Fruit fly (Drosophila melanogaster) whole organism, embryonic: ENCODE measurements around the gene CG5107.
A peak's percentile ranks its signal among the peaks of the same experiment; 100 is the strongest.

ENCODE experiments used
- Ada2b ChIP-seq: fragments of 200-800 bp; sonication (Bioruptor generic); IDR thresholded peaks from 2 replicates; pipeline ENCODE4 v1.3.6; 2022; ENCODE audit warnings: missing biosample characterization, missing genetic modification characterization
- Aef1 ChIP-seq: fragments of 200-800 bp; sonication (Bioruptor generic); IDR thresholded peaks from 3 replicates; pipeline ENCODE4 v1.3.6; 2022; ENCODE audit warnings: missing biosample characterization, missing genetic modification characterization
- Asciz ChIP-seq: fragments of 200-800 bp; sonication (Bioruptor generic); optimal IDR thresholded peaks from 2 replicates; lab custom pipeline; 2017; ENCODE audit warnings: missing biosample characterization, mild to moderate bottlenecking, missing genetic modification characterization, missing genetic modification reagents
- B-H1 ChIP-seq: fragments of 200-800 bp; sonication (Bioruptor generic); IDR thresholded peaks from 3 replicates; pipeline ENCODE4 v1.3.6; 2022; ENCODE audit warnings: missing biosample characterization, missing genetic modification characterization
- Blimp-1 ChIP-seq: fragments of 200-800 bp; sonication (Bioruptor generic); optimal IDR thresholded peaks from 3 replicates; lab custom pipeline; 2018; ENCODE audit warnings: missing biosample characterization, missing genetic modification characterization, mild to moderate bottlenecking, moderate library complexity, missing genetic modification reagents
- CG10209 ChIP-seq: fragments of 200-800 bp; sonication (Bioruptor generic); optimal IDR thresholded peaks from 3 replicates; lab custom pipeline; 2017; ENCODE audit warnings: missing biosample characterization, mild to moderate bottlenecking, missing genetic modification characterization, missing genetic modification reagents
- CG10274 ChIP-seq: fragments of 200-800 bp; sonication (Bioruptor generic); optimal IDR thresholded peaks from 3 replicates; lab custom pipeline; 2017; ENCODE audit warnings: missing biosample characterization, mild to moderate bottlenecking, missing genetic modification characterization
- CG10321 ChIP-seq: fragments of 200-800 bp; sonication (Bioruptor generic); IDR thresholded peaks from 2 replicates; pipeline ENCODE4 v1.3.6; 2022; ENCODE audit warnings: missing biosample characterization, missing genetic modification characterization
- CG10979 ChIP-seq: fragments of 200-800 bp; sonication (Bioruptor generic); optimal IDR thresholded peaks from 2 replicates; lab custom pipeline; 2018; ENCODE audit warnings: missing biosample characterization, mild to moderate bottlenecking, missing genetic modification characterization, moderate library complexity
- CG11560 ChIP-seq: fragments of 200-800 bp; sonication (Bioruptor generic); IDR thresholded peaks from 3 replicates; pipeline ENCODE4 v1.3.6; 2022; ENCODE audit warnings: missing biosample characterization, missing genetic modification characterization
- CG11695 ChIP-seq: fragments of 200-800 bp; sonication (Bioruptor generic); IDR thresholded peaks from 3 replicates; pipeline ENCODE4 v1.3.6; 2022; ENCODE audit warnings: missing biosample characterization, missing genetic modification characterization
- CG12659 ChIP-seq: fragments of 200-800 bp; sonication (Bioruptor generic); optimal IDR thresholded peaks from 3 replicates; lab custom pipeline; 2017; ENCODE audit warnings: mild to moderate bottlenecking, missing biosample characterization, missing genetic modification reagents, missing genetic modification characterization
- CG13296 ChIP-seq: fragments of 200-800 bp; sonication (Bioruptor generic); optimal IDR thresholded peaks from 3 replicates; lab custom pipeline; 2018; ENCODE audit warnings: missing biosample characterization, mild to moderate bottlenecking, missing genetic modification characterization
- CG13424 ChIP-seq: fragments of 200-800 bp; sonication (Bioruptor generic); optimal IDR thresholded peaks from 2 replicates; lab custom pipeline; 2019; ENCODE audit warnings: missing biosample characterization, mild to moderate bottlenecking, missing genetic modification characterization, moderate library complexity
- CG14014 ChIP-seq: fragments of 200-800 bp; sonication (Bioruptor generic); IDR thresholded peaks from 2 replicates; pipeline ENCODE4 v1.3.6; 2022; ENCODE audit warnings: missing biosample characterization, missing genetic modification characterization
- CG17568 ChIP-seq: fragments of 200-800 bp; sonication (Bioruptor generic); optimal IDR thresholded peaks from 2 replicates; lab custom pipeline; 2018; ENCODE audit warnings: missing biosample characterization, mild to moderate bottlenecking, missing genetic modification characterization, moderate library complexity
- CG30403 ChIP-seq: fragments of 200-800 bp; sonication (Bioruptor generic); optimal IDR thresholded peaks from 3 replicates; lab custom pipeline; 2016; ENCODE audit warnings: missing biosample characterization, missing genetic modification characterization
- CG3065 ChIP-seq: fragments of 200-800 bp; sonication (Bioruptor generic); optimal IDR thresholded peaks from 2 replicates; lab custom pipeline; 2016; ENCODE audit warnings: missing biosample characterization, missing genetic modification characterization
- CG32532 ChIP-seq: fragments of 200-800 bp; sonication (Bioruptor generic); IDR thresholded peaks from 2 replicates; pipeline ENCODE4 v1.3.6; 2022; ENCODE audit warnings: missing biosample characterization, missing genetic modification characterization
- CG33213 ChIP-seq: fragments of 200-800 bp; sonication (Bioruptor generic); optimal IDR thresholded peaks from 3 replicates; lab custom pipeline; 2016; ENCODE audit warnings: missing biosample characterization, missing genetic modification characterization
- CG6654 ChIP-seq: fragments of 200-800 bp; sonication (Bioruptor generic); optimal IDR thresholded peaks from 2 replicates; lab custom pipeline; 2017; ENCODE audit warnings: missing biosample characterization, mild to moderate bottlenecking, missing genetic modification characterization
- CG6683 ChIP-seq: fragments of 200-800 bp; sonication (Bioruptor generic); optimal IDR thresholded peaks from 2 replicates; lab custom pipeline; 2017; ENCODE audit warnings: missing biosample characterization, mild to moderate bottlenecking, missing genetic modification characterization, missing genetic modification reagents
- CG6813 ChIP-seq: fragments of 200-800 bp; sonication (Bioruptor generic); optimal IDR thresholded peaks from 2 replicates; lab custom pipeline; 2017; ENCODE audit warnings: missing biosample characterization, missing genetic modification characterization, mild to moderate bottlenecking, moderate library complexity, missing genetic modification reagents
- CG9727 ChIP-seq: fragments of 200-800 bp; sonication (Bioruptor generic); optimal IDR thresholded peaks from 3 replicates; lab custom pipeline; 2017; ENCODE audit warnings: missing biosample characterization, mild to moderate bottlenecking, missing genetic modification characterization
- Dek ChIP-seq: fragments of 200-800 bp; sonication (Bioruptor generic); optimal IDR thresholded peaks from 3 replicates; lab custom pipeline; 2019; ENCODE audit warnings: missing biosample characterization, mild to moderate bottlenecking, missing genetic modification characterization, moderate library complexity
- Drgx ChIP-seq: fragments of 200-800 bp; sonication (Bioruptor generic); IDR thresholded peaks from 2 replicates; pipeline ENCODE4 v1.3.6; 2022; ENCODE audit warnings: missing biosample characterization, missing genetic modification characterization
- E2f2 ChIP-seq: fragments of 200-800 bp; sonication (Bioruptor generic); IDR thresholded peaks from 2 replicates; pipeline ENCODE4 v1.3.6; 2022; ENCODE audit warnings: missing biosample characterization, missing genetic modification characterization
- MBD-R2 ChIP-seq: fragments of 200-800 bp; sonication (Bioruptor generic); IDR thresholded peaks from 2 replicates; pipeline ENCODE4 v1.3.6; 2022; ENCODE audit warnings: missing biosample characterization, missing genetic modification characterization
- Meics ChIP-seq: fragments of 200-800 bp; sonication (Bioruptor generic); optimal IDR thresholded peaks from 2 replicates; lab custom pipeline; 2017; ENCODE audit warnings: missing biosample characterization, mild to moderate bottlenecking, missing genetic modification characterization
- Oli ChIP-seq: fragments of 200-800 bp; sonication (Bioruptor generic); optimal IDR thresholded peaks from 2 replicates; lab custom pipeline; 2018; ENCODE audit warnings: missing biosample characterization, mild to moderate bottlenecking, missing genetic modification characterization, moderate library complexity
- Sox100B ChIP-seq: fragments of 200-800 bp; sonication (Bioruptor generic); optimal IDR thresholded peaks from 3 replicates; lab custom pipeline; 2018; ENCODE audit warnings: missing biosample characterization, mild to moderate bottlenecking, missing genetic modification characterization
- Sox102F ChIP-seq: fragments of 200-800 bp; sonication (Bioruptor generic); optimal IDR thresholded peaks from 2 replicates; lab custom pipeline; 2018; ENCODE audit warnings: missing biosample characterization, mild to moderate bottlenecking, missing genetic modification characterization, moderate library complexity
- Stat92E ChIP-seq, 3 experiments: fragments of >200 bp in 2 of 3; fragments of 200-800 bp in 1 of 3; sonication (Bioruptor generic) in 1 of 3; optimal IDR thresholded peaks; 2 replicates each; lab custom pipeline; 2017 to 2019; ENCODE audit warnings: missing biosample characterization in 3 of 3, missing genetic modification characterization in 3 of 3, mild to moderate bottlenecking in 1 of 3, moderate library complexity in 1 of 3
- abd-A ChIP-seq: fragments of 200-800 bp; sonication (Bioruptor generic); optimal IDR thresholded peaks from 3 replicates; lab custom pipeline; 2019; ENCODE audit warnings: missing biosample characterization, mild to moderate bottlenecking, missing genetic modification characterization, moderate library complexity
- chm ChIP-seq: fragments of 200-800 bp; sonication (Bioruptor generic); IDR thresholded peaks from 2 replicates; pipeline ENCODE4 v1.3.6; 2022; ENCODE audit warnings: missing biosample characterization, missing genetic modification characterization
- cwo ChIP-seq: fragments of 200-800 bp; sonication (Bioruptor generic); optimal IDR thresholded peaks from 3 replicates; lab custom pipeline; 2017; ENCODE audit warnings: missing biosample characterization, missing genetic modification characterization, mild to moderate bottlenecking, moderate library complexity, missing genetic modification reagents
- gem ChIP-seq: fragments of 200-800 bp; sonication (Bioruptor generic); optimal IDR thresholded peaks from 2 replicates; lab custom pipeline; 2019; ENCODE audit warnings: missing biosample characterization, mild to moderate bottlenecking, missing genetic modification characterization, moderate library complexity
- grn ChIP-seq: fragments of 200-800 bp; sonication (Bioruptor generic); optimal IDR thresholded peaks from 3 replicates; lab custom pipeline; 2017; ENCODE audit warnings: missing biosample characterization, missing genetic modification characterization
- gsb ChIP-seq: fragments of 200-800 bp; sonication (Bioruptor generic); IDR thresholded peaks from 2 replicates; pipeline ENCODE4 v1.3.6; 2022; ENCODE audit warnings: missing biosample characterization, missing genetic modification characterization
- kay ChIP-seq: fragments of 200-800 bp; sonication (Bioruptor generic); optimal IDR thresholded peaks from 2 replicates; lab custom pipeline; 2016; ENCODE audit warnings: missing biosample characterization, missing genetic modification characterization
- ken ChIP-seq: fragments of 200-800 bp; sonication (Bioruptor generic); IDR thresholded peaks from 3 replicates; pipeline ENCODE4 v1.3.6; 2022; ENCODE audit warnings: missing biosample characterization, missing genetic modification characterization
- mam ChIP-seq: fragments of 200-800 bp; sonication (Bioruptor generic); optimal IDR thresholded peaks from 3 replicates; lab custom pipeline; 2016; ENCODE audit warnings: missing biosample characterization, missing genetic modification characterization
- nmo ChIP-seq: fragments of 200-800 bp; sonication (Bioruptor generic); optimal IDR thresholded peaks from 2 replicates; lab custom pipeline; 2018; ENCODE audit warnings: missing biosample characterization, mild to moderate bottlenecking, missing genetic modification characterization, moderate library complexity
- oc ChIP-seq: fragments of 200-800 bp; sonication (Bioruptor generic); optimal IDR thresholded peaks from 2 replicates; lab custom pipeline; 2018; ENCODE audit warnings: missing biosample characterization, mild to moderate bottlenecking, missing genetic modification characterization, moderate library complexity
- ranshi ChIP-seq: fragments of 200-800 bp; sonication (Bioruptor generic); IDR thresholded peaks from 2 replicates; pipeline ENCODE4 v1.3.6; 2022; ENCODE audit warnings: missing biosample characterization, missing genetic modification characterization
- seq ChIP-seq: fragments of 200-800 bp; sonication (Bioruptor generic); IDR thresholded peaks from 2 replicates; pipeline ENCODE4 v1.3.6; 2022; ENCODE audit warnings: missing biosample characterization, missing genetic modification characterization
- tx ChIP-seq: fragments of 200-800 bp; sonication (Bioruptor generic); optimal IDR thresholded peaks from 2 replicates; lab custom pipeline; 2016; ENCODE audit warnings: missing biosample characterization, missing genetic modification characterization
- wdn ChIP-seq: fragments of 200-800 bp; sonication (Bioruptor generic); IDR thresholded peaks from 2 replicates; pipeline ENCODE4 v1.3.6; 2022; ENCODE audit warnings: missing biosample characterization, missing genetic modification characterization

CG5107 gene

DNA sequence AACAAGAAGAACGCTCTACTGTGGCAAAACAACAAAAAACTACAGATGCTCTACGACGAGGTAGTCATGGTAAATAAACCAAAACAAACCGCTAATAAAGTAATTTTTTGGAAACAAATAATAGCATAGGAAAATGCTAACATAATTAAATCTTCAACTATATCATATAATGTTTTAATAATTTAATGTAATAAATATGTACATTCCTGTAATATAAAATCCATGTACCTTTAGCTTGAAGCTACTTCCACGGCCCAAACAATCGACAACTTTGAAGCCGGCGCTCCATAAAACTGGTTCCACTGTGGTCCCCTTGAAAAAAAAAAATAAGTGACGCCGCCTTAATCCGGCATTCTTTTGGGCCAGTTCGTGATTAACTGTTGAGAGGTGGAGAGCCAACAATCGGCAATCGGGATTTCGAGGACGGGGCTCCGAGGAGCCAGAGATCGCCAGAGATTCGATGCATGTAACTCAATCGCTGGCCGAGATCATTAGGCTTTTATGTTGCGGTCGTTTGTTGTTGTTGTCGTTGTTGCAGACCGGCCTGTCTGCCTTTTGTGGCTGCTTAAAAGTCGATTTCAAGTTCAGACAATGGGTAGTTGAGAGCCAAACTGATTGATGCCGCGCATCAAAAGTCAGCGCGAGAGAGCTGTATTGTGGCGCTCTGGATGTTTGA, 42.2 kb upstream of the CG5107 start (continued):
- peak; percentile 27 for TF ChIP-seq CG6813 (GFP tag; lab: Kevin White, UChicago)
- TF ChIP-seq tx: no peak
- TF ChIP-seq ranshi (GFP tag; lab: Robert Waterston, UW): 0 out of 2 replicates have a peak, but pooled peaks have one; percentile 19
- peak; percentile 28 for TF ChIP-seq CG10274
- peak; percentile 30 for TF ChIP-seq CG10979 (tag; lab: Kevin White, UChicago)
- TF ChIP-seq Dek: peak; percentile 39
- peak; percentile 75 for TF ChIP-seq grn (GFP tag; lab: Kevin White, UChicago)
- TF ChIP-seq Aef1 (GFP tag; lab: Robert Waterston, UW): peak; percentile 51
- TF ChIP-seq CG6683: no peak
- TF ChIP-seq CG11695: peak; percentile 54; the same call in 1 of the 3 replicates
- TF ChIP-seq Stat92E (GFP tag; optimal IDR thresholded peaks at IDR 0.05; lab: Kevin White, UChicago): no peak
- peak; percentile 18 for TF ChIP-seq CG9727 (GFP tag; lab: Kevin White, UChicago)
- TF ChIP-seq Oli (tag; lab: Kevin White, UChicago): peak; percentile 20
- peak; percentile 10 for TF ChIP-seq abd-A (tag; lab: Kevin White, UChicago)
- 0 out of 2 replicates have a peak, but pooled peaks have one; percentile 7 for TF ChIP-seq CG10321
- TF ChIP-seq MBD-R2 (GFP tag; lab: Robert Waterston, UW): peak; percentile 38; the same call in 1 of the 2 replicates
- peak; percentile 83 for TF ChIP-seq CG32532 (GFP tag; lab: Robert Waterston, UW)
- peak; percentile 44; the same call in 1 of the 2 replicates for TF ChIP-seq wdn (GFP tag; lab: Robert Waterston, UW)
- peak; percentile 4 for TF ChIP-seq mam (GFP tag; lab: Kevin White, UChicago)
- peak; percentile 35 for TF ChIP-seq oc (tag; lab: Kevin White, UChicago)
- TF ChIP-seq nmo (GFP tag; lab: Kevin White, UChicago): peak; percentile 31
- peak; percentile 29; the same call in 1 of the 3 replicates for TF ChIP-seq B-H1
- peak; percentile 38 for TF ChIP-seq CG10209 (GFP tag; lab: Kevin White, UChicago)
- TF ChIP-seq CG33213 (GFP tag; lab: Kevin White, UChicago): no peak
- peak; percentile 90 for TF ChIP-seq Drgx
- TF ChIP-seq CG6654 (GFP tag; lab: Kevin White, UChicago): no peak
- no peak for TF ChIP-seq kay (GFP tag; lab: Kevin White, UChicago)
- TF ChIP-seq ken (GFP tag; lab: Robert Waterston, UW): no peak
- peak; percentile 46; the same call in 1 of the 2 replicates for TF ChIP-seq Ada2b
- peak; percentile 36 for TF ChIP-seq Blimp-1
- TF ChIP-seq cwo (GFP tag; lab: Kevin White, UChicago): peak; percentile 51
- TF ChIP-seq CG11560 (tag; lab: Robert Waterston, UW): no peak
- peak; percentile 46 for TF ChIP-seq Asciz (GFP tag; lab: Kevin White, UChicago)
- TF ChIP-seq Sox102F (GFP tag; lab: Kevin White, UChicago): peak; percentile 34
- peak; percentile 48 for TF ChIP-seq CG13424 (tag; lab: Kevin White, UChicago)
- peak; percentile 28; the same call in 1 of the 2 replicates for TF ChIP-seq seq
- TF ChIP-seq gem (tag; lab: Kevin White, UChicago): peak; percentile 71
- peak; percentile 57 for TF ChIP-seq Sox100B (GFP tag; lab: Kevin White, UChicago)
- TF ChIP-seq Meics (GFP tag; lab: Kevin White, UChicago): peak; percentile 74
- no peak for TF ChIP-seq CG3065 (GFP tag; lab: Kevin White, UChicago)
- TF ChIP-seq CG12659 (GFP tag; lab: Kevin White, UChicago): peak; percentile 47
- peak; percentile 54; the same call in 1 of the 2 replicates for TF ChIP-seq CG14014 (GFP tag; lab: Robert Waterston, UW)
- TF ChIP-seq CG17568 (GFP tag; lab: Kevin White, UChicago): peak; percentile 58
- peak; percentile 56 for TF ChIP-seq gsb (GFP tag; lab: Robert Waterston, UW)
- peak; percentile 55 for TF ChIP-seq CG13296 (GFP tag; lab: Kevin White, UChicago)
- peak; percentile 45 for TF ChIP-seq E2f2 (GFP tag; lab: Robert Waterston, UW)
- TF ChIP-seq CG30403: peak; percentile 2
- TF ChIP-seq chm (GFP tag; lab: Robert Waterston, UW): no peak
